Fruit fly (Drosophila melanogaster) whole organism, embryonic: Measurements from ENCODE around the gene CG31343.

Source experiments
- Blimp-1 ChIP-seq: fragments of 200-800 bp; sonication (Bioruptor generic); optimal IDR thresholded peaks from 3 replicates; lab custom pipeline; 2018; ENCODE audit warnings: missing biosample characterization, missing genetic modification characterization, mild to moderate bottlenecking, moderate library complexity, missing genetic modification reagents
- CG10147 ChIP-seq: fragments of 200-800 bp; sonication (Bioruptor generic); optimal IDR thresholded peaks from 2 replicates; lab custom pipeline; 2019; ENCODE audit warnings: missing biosample characterization, mild to moderate bottlenecking, missing genetic modification characterization, moderate library complexity
- CG11456 ChIP-seq: fragments of 200-800 bp; sonication (Bioruptor generic); IDR thresholded peaks from 3 replicates; pipeline ENCODE4 v1.3.6; 2022; ENCODE audit warnings: missing biosample characterization, missing genetic modification characterization
- CG11560 ChIP-seq: fragments of 200-800 bp; sonication (Bioruptor generic); IDR thresholded peaks from 3 replicates; pipeline ENCODE4 v1.3.6; 2022; ENCODE audit warnings: missing biosample characterization, missing genetic modification characterization
- CG11695 ChIP-seq: fragments of 200-800 bp; sonication (Bioruptor generic); IDR thresholded peaks from 3 replicates; pipeline ENCODE4 v1.3.6; 2022; ENCODE audit warnings: missing biosample characterization, missing genetic modification characterization
- CG12104 ChIP-seq: fragments of 200-800 bp; sonication (Bioruptor generic); optimal IDR thresholded peaks from 3 replicates; lab custom pipeline; 2016; ENCODE audit warnings: missing biosample characterization, missing genetic modification characterization
- CG13296 ChIP-seq: fragments of 200-800 bp; sonication (Bioruptor generic); optimal IDR thresholded peaks from 3 replicates; lab custom pipeline; 2018; ENCODE audit warnings: missing biosample characterization, mild to moderate bottlenecking, missing genetic modification characterization
- CG15011 ChIP-seq: fragments of 200-800 bp; sonication (Bioruptor generic); optimal IDR thresholded peaks from 3 replicates; lab custom pipeline; 2018; ENCODE audit warnings: missing biosample characterization, mild to moderate bottlenecking, missing genetic modification characterization
- CG17802 ChIP-seq: fragments of 200-800 bp; sonication (Bioruptor generic); optimal IDR thresholded peaks from 2 replicates; lab custom pipeline; 2018; ENCODE audit warnings: missing biosample characterization, mild to moderate bottlenecking, missing genetic modification characterization, moderate library complexity
- CG18262 ChIP-seq: fragments of 200-800 bp; optimal IDR thresholded peaks from 3 replicates; lab custom pipeline; 2019; ENCODE audit warnings: missing biosample characterization, mild to moderate bottlenecking, missing genetic modification characterization, moderate library complexity
- CG18476 ChIP-seq: fragments of 200-800 bp; sonication (Bioruptor generic); optimal IDR thresholded peaks from 2 replicates; lab custom pipeline; 2016; ENCODE audit warnings: missing biosample characterization, mild to moderate bottlenecking, missing genetic modification characterization
- CG18619 ChIP-seq: fragments of 200-800 bp; sonication (Bioruptor generic); optimal IDR thresholded peaks from 3 replicates; lab custom pipeline; 2017; ENCODE audit warnings: missing biosample characterization, mild to moderate bottlenecking, missing genetic modification characterization
- CG31441 ChIP-seq: fragments of 200-800 bp; sonication (Bioruptor generic); IDR thresholded peaks from 2 replicates; pipeline ENCODE4 v1.3.6; 2022; ENCODE audit warnings: missing biosample characterization, missing genetic modification characterization
- CG33557 ChIP-seq: fragments of 200-800 bp; sonication (Bioruptor generic); optimal IDR thresholded peaks from 2 replicates; lab custom pipeline; 2019; ENCODE audit warnings: missing biosample characterization, mild to moderate bottlenecking, missing genetic modification characterization, moderate library complexity
- CG3838 ChIP-seq: fragments of 200-800 bp; sonication (Bioruptor generic); optimal IDR thresholded peaks from 3 replicates; lab custom pipeline; 2016; ENCODE audit warnings: missing biosample characterization, missing genetic modification characterization
- CG8359 ChIP-seq: fragments of 200-800 bp; sonication (Bioruptor generic); optimal IDR thresholded peaks from 2 replicates; lab custom pipeline; 2017; ENCODE audit warnings: missing biosample characterization, mild to moderate bottlenecking, missing genetic modification characterization, borderline replicate concordance
- CG8478 ChIP-seq: fragments of >200 bp; optimal IDR thresholded peaks from 2 replicates; lab custom pipeline; 2018
- CG8924 ChIP-seq: fragments of 200-800 bp; optimal IDR thresholded peaks from 3 replicates; lab custom pipeline; 2019; ENCODE audit warnings: missing biosample characterization, mild to moderate bottlenecking, missing genetic modification characterization, moderate library complexity
- CG9215 ChIP-seq: fragments of 200-800 bp; sonication (Bioruptor generic); IDR thresholded peaks from 2 replicates; pipeline ENCODE4 v1.3.6; 2022; ENCODE audit warnings: missing biosample characterization, missing genetic modification characterization
- CG9609 ChIP-seq: fragments of 200-800 bp; sonication (Bioruptor generic); optimal IDR thresholded peaks from 3 replicates; lab custom pipeline; 2016; ENCODE audit warnings: missing biosample characterization, missing genetic modification characterization
- D19B ChIP-seq: fragments of 200-800 bp; sonication (Bioruptor generic); optimal IDR thresholded peaks from 2 replicates; lab custom pipeline; 2017; ENCODE audit warnings: missing biosample characterization, mild to moderate bottlenecking, missing genetic modification characterization
- Fer2 ChIP-seq: fragments of 200-800 bp; sonication (Bioruptor generic); optimal IDR thresholded peaks from 2 replicates; lab custom pipeline; 2018; ENCODE audit warnings: missing biosample characterization, mild to moderate bottlenecking, missing genetic modification characterization, moderate library complexity
- Fer3 ChIP-seq: fragments of 200-800 bp; sonication (Bioruptor generic); optimal IDR thresholded peaks from 2 replicates; lab custom pipeline; 2018; ENCODE audit warnings: missing biosample characterization, mild to moderate bottlenecking, missing genetic modification characterization, moderate library complexity
- Hr39 ChIP-seq: fragments of >200 bp; optimal IDR thresholded peaks from 2 replicates; lab custom pipeline; 2017
- Med ChIP-seq: fragments of 200-800 bp; sonication (Bioruptor generic); peaks from one replicate; lab custom pipeline; 2016; ENCODE audit warnings: missing biosample characterization, missing genetic modification characterization, mild to moderate bottlenecking, inconsistent platforms, moderate library complexity
- Optix ChIP-seq: fragments of 200-800 bp; sonication (Bioruptor generic); IDR thresholded peaks from 3 replicates; pipeline ENCODE4 v1.3.6; 2022; ENCODE audit warnings: missing biosample characterization, missing genetic modification characterization
- Pdp1 ChIP-seq, 2 experiments: fragments of 200-800 bp; sonication (Bioruptor generic); optimal IDR thresholded peaks; 3 replicates each; lab custom pipeline; 2016; ENCODE audit warnings: missing biosample characterization in 2 of 2, missing genetic modification characterization in 2 of 2, mild to moderate bottlenecking in 1 of 2, moderate library complexity in 1 of 2
- Ssrp ChIP-seq: fragments of 200-800 bp; sonication (Bioruptor generic); optimal IDR thresholded peaks from 2 replicates; lab custom pipeline; 2018; ENCODE audit warnings: missing biosample characterization, mild to moderate bottlenecking, missing genetic modification characterization, moderate library complexity
- bab2 ChIP-seq: fragments of 200-800 bp; sonication (Bioruptor generic); optimal IDR thresholded peaks from 2 replicates; lab custom pipeline; 2016; ENCODE audit warnings: missing biosample characterization, missing genetic modification characterization
- bigmax ChIP-seq: fragments of 200-800 bp; sonication (Bioruptor generic); optimal IDR thresholded peaks from 2 replicates; lab custom pipeline; 2018; ENCODE audit warnings: missing biosample characterization, mild to moderate bottlenecking, missing genetic modification characterization
- bsh ChIP-seq, 2 experiments: fragments of 200-800 bp; sonication (Bioruptor generic); optimal IDR thresholded peaks; 2 replicates each; lab custom pipeline; 2017 to 2018; ENCODE audit warnings: mild to moderate bottlenecking in 2 of 2, missing biosample characterization in 2 of 2, missing genetic modification characterization in 2 of 2, moderate library complexity in 1 of 2
- chn ChIP-seq: fragments of 200-800 bp; sonication (Bioruptor generic); optimal IDR thresholded peaks from 2 replicates; lab custom pipeline; 2016; ENCODE audit warnings: missing biosample characterization, missing genetic modification characterization
- dati ChIP-seq: fragments of 200-800 bp; sonication (Bioruptor generic); IDR thresholded peaks from 2 replicates; pipeline ENCODE4 v1.3.6; 2022; ENCODE audit warnings: missing biosample characterization, missing genetic modification characterization
- gsb ChIP-seq: fragments of 200-800 bp; sonication (Bioruptor generic); IDR thresholded peaks from 2 replicates; pipeline ENCODE4 v1.3.6; 2022; ENCODE audit warnings: missing biosample characterization, missing genetic modification characterization
- hb ChIP-seq: fragments of 200-800 bp; sonication (Bioruptor generic); IDR thresholded peaks from 3 replicates; pipeline ENCODE4 v1.3.6; 2022; ENCODE audit warnings: missing biosample characterization, missing genetic modification characterization; ENCODE audit not compliant: partially characterized antibody
- ind ChIP-seq: fragments of 200-800 bp; sonication (Bioruptor generic); optimal IDR thresholded peaks from 3 replicates; lab custom pipeline; 2016; ENCODE audit warnings: missing biosample characterization, missing genetic modification characterization
- klu ChIP-seq: fragments of 200-800 bp; sonication (Bioruptor generic); IDR thresholded peaks from 2 replicates; pipeline ENCODE4 v1.3.6; 2022; ENCODE audit warnings: missing biosample characterization, missing genetic modification characterization
- lab ChIP-seq: fragments of 200-800 bp; sonication (Bioruptor generic); optimal IDR thresholded peaks from 3 replicates; lab custom pipeline; 2017; ENCODE audit warnings: missing biosample characterization, missing genetic modification characterization, mild to moderate bottlenecking, moderate library complexity, missing genetic modification reagents
- lov ChIP-seq, 2 experiments: fragments of 200-800 bp in 1 of 2; fragments of >200 bp in 1 of 2; sonication (Bioruptor generic) in 1 of 2; IDR thresholded peaks in 1 of 2; optimal IDR thresholded peaks in 1 of 2; 2 replicates in 1 of 2; 3 replicates in 1 of 2; pipeline versions ENCODE4 v1.3.6 to Lab custom; 2017 to 2022; ENCODE audit warnings: missing biosample characterization in 1 of 2, missing genetic modification characterization in 1 of 2
- nerfin-2 ChIP-seq: fragments of 200-800 bp; sonication (Bioruptor generic); IDR thresholded peaks from 2 replicates; pipeline ENCODE4 v1.3.6; 2022; ENCODE audit warnings: missing biosample characterization, missing genetic modification characterization; ENCODE audit not compliant: partially characterized antibody
- odd ChIP-seq: fragments of 200-800 bp; sonication (Bioruptor generic); optimal IDR thresholded peaks from 2 replicates; lab custom pipeline; 2017; ENCODE audit warnings: missing biosample characterization, mild to moderate bottlenecking, missing genetic modification characterization
- otp ChIP-seq: fragments of 200-800 bp; sonication (Bioruptor generic); IDR thresholded peaks from 3 replicates; pipeline ENCODE4, ENCODE4 v1.3.6; 2022; ENCODE audit warnings: missing biosample characterization, missing genetic modification characterization
- ranshi ChIP-seq: fragments of 200-800 bp; sonication (Bioruptor generic); IDR thresholded peaks from 2 replicates; pipeline ENCODE4 v1.3.6; 2022; ENCODE audit warnings: missing biosample characterization, missing genetic modification characterization
- sr ChIP-seq: fragments of 200-800 bp; sonication (Bioruptor generic); IDR thresholded peaks from 3 replicates; pipeline ENCODE4 v1.3.6; 2022; ENCODE audit warnings: missing biosample characterization, missing genetic modification characterization
- stwl ChIP-seq: fragments of 200-800 bp; sonication (Bioruptor generic); optimal IDR thresholded peaks from 3 replicates; lab custom pipeline; 2018; ENCODE audit warnings: missing biosample characterization, mild to moderate bottlenecking, missing genetic modification characterization, moderate library complexity
- tgo ChIP-seq: fragments of 200-800 bp; sonication (Bioruptor generic); IDR thresholded peaks from 3 replicates; pipeline ENCODE4 v1.3.6; 2022; ENCODE audit warnings: missing biosample characterization, missing genetic modification characterization
- tio ChIP-seq: fragments of 200-800 bp; sonication (Bioruptor generic); optimal IDR thresholded peaks from 2 replicates; lab custom pipeline; 2017; ENCODE audit warnings: missing biosample characterization, missing genetic modification characterization, inconsistent platforms
- vvl ChIP-seq: fragments of 200-800 bp; sonication (Bioruptor generic); IDR thresholded peaks from 2 replicates; pipeline ENCODE4 v1.3.6; 2022; ENCODE audit warnings: missing biosample characterization, missing genetic modification characterization
- wek ChIP-seq: fragments of 200-800 bp; sonication (Bioruptor generic); optimal IDR thresholded peaks from 3 replicates; lab custom pipeline; 2018; ENCODE audit warnings: missing biosample characterization, mild to moderate bottlenecking, missing genetic modification characterization, moderate library complexity
- wor ChIP-seq: fragments of 200-800 bp; sonication (Bioruptor generic); IDR thresholded peaks from 2 replicates; pipeline ENCODE4 v1.3.6; 2022; ENCODE audit warnings: missing biosample characterization, missing genetic modification characterization

Gene CG31343

DNA sequence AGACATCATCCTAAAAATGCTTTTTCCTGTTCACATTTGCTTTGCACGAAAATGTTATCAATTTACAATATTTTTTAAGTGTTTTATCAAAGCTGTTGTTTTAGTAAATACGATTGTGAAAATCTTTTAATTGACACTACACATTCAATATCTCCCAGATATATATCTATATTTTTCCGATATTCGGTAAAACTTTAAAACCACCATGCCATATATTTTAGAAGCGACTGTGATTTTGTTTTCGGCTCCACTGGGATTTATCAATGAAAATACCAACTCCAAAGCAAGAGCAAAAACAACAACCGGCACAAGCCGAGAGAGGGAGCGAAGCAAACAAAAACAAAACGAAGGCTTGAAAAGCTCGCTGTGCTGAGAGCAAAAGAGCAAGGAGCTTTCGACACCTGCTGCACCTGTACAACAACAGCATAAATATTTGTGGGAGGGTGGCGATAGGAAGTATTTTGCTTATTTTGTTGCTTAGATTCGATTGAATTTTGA is 25.1 kb upstream of the CG31343 start (continued):
- TF ChIP-seq CG3838 (GFP tag; lab: Kevin White, UChicago) (no peak), CG18262 (peak; percentile 60), CG9215 (GFP tag; lab: Robert Waterston, UW) (no peak), Optix (GFP tag; lab: Robert Waterston, UW) (no peak), CG12104 (GFP tag; lab: Kevin White, UChicago) (no peak), CG33557 (GFP tag; lab: Kevin White, UChicago) (no peak), CG17802 (tag; lab: Kevin White, UChicago) (no peak), Hr39 (lab: Kevin White, UChicago) (no peak), nerfin-2 (GFP tag; lab: Robert Waterston, UW) (no peak), Blimp-1 (GFP tag; lab: Kevin White, UChicago) (peak; percentile 48), CG11560 (tag; lab: Robert Waterston, UW) (no peak), wor (GFP tag; lab: Robert Waterston, UW) (0 out of 2 replicates have a peak, but pooled peaks have one; percentile 39), chn (GFP tag; lab: Kevin White, UChicago) (no peak), Fer3 (peak; percentile 28), CG31441 (peak; percentile 73), hb (GFP tag; lab: Robert Waterston, UW) (no peak), tgo (peak; percentile 37; the same call in 1 of the 3 replicates), Med (GFP tag; lab: Kevin White, UChicago) (peak; percentile 77), Pdp1 (GFP tag; optimal IDR thresholded peaks at IDR 0.05; lab: Kevin White, UChicago) (peak; percentile 15 to 16), CG11456 (GFP tag; lab: Robert Waterston, UW) (no peak), CG11695 (peak; percentile 54; the same call in 2 of the 3 replicates), stwl (tag; lab: Kevin White, UChicago) (no peak), CG15011 (GFP tag; lab: Kevin White, UChicago) (peak; percentile 6), otp (GFP tag; lab: Robert Waterston, UW) (no peak), CG10147 (GFP tag; lab: Kevin White, UChicago) (peak; percentile 52), lab (GFP tag; lab: Kevin White, UChicago) (peak; percentile 58), Ssrp (no peak), odd (peak; percentile 57), Fer2 (no peak), bigmax (GFP tag; lab: Kevin White, UChicago) (no peak), D19B (GFP tag; lab: Kevin White, UChicago) (peak; percentile 1), bsh (GFP tag; optimal IDR thresholded peaks at IDR 0.05; lab: Kevin White, UChicago) (peak; percentile 42 to 69), sr (GFP tag; lab: Robert Waterston, UW) (no peak), bab2 (GFP tag; lab: Kevin White, UChicago) (peak; percentile 16), gsb (GFP tag; lab: Robert Waterston, UW) (no peak), ind (peak; percentile 10), CG8478 (lab: Kevin White, UChicago) (no peak), wek (GFP tag; lab: Kevin White, UChicago) (no peak), CG8359 (GFP tag; lab: Kevin White, UChicago) (peak; percentile 12), tio (GFP tag; lab: Kevin White, UChicago) (peak; percentile 34), CG18619 (GFP tag; lab: Kevin White, UChicago) (peak; percentile 43), CG13296 (peak; percentile 53), dati (GFP tag; lab: Robert Waterston, UW) (no peak), klu (GFP tag; lab: Robert Waterston, UW) (no peak), ranshi (GFP tag; lab: Robert Waterston, UW) (peak; percentile 47), CG9609 (GFP tag; lab: Kevin White, UChicago) (no peak), vvl (no peak), CG8924 (tag; lab: Kevin White, UChicago) (no peak), lov (optimal IDR thresholded peaks at IDR 0.05; lab: Kevin White, UChicago) (no peak), lov (GFP tag; IDR thresholded peaks at IDR 0.05; lab: Robert Waterston, UW) (no peak), CG18476 (GFP tag; lab: Kevin White, UChicago) (peak; percentile 25)
